Fruit fly (Drosophila melanogaster) whole organism, wandering third instar larva: ENCODE data around the gene Ugt36F1.

ENCODE experiments used
- OdsH ChIP-seq: fragments of 200-800 bp; sonication (Bioruptor generic); optimal IDR thresholded peaks from 2 replicates; lab custom pipeline; 2016; ENCODE audit warnings: missing biosample characterization, mild to moderate bottlenecking, missing genetic modification characterization
- Vsx2 ChIP-seq: fragments of 200-300, 225-300 bp; sonication (Bioruptor generic); optimal IDR thresholded peaks from 2 replicates; lab custom pipeline; 2018; ENCODE audit warnings: missing biosample characterization, missing genetic modification characterization; ENCODE audit not compliant: partially characterized antibody
- pan ChIP-seq: fragments of >200 bp; optimal IDR thresholded peaks from 2 replicates; lab custom pipeline; 2017

DNA sequence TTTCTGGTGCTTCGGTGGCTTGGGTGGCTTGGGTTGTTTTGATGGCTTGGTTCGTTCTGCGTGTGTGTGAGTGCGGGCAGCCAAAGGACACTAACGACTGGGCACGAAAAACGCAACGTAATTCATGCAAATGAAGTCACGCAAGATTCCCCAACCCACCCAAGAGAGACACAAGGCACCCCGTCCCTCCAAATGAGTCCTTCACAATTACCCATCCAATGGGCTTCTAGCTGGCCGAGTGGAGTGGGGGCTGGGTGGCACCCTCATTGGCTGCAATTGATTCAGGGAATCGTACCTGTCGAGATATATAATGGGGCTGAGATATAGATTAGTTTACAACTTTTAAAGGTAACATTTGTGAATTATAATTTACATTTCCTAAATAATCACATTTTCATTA, 25.9 kb upstream of the Ugt36F1 start:
- TF ChIP-seq pan (lab: Kevin White, UChicago) (no peak), OdsH (no peak), Vsx2 (GFP tag; lab: Kevin White, UChicago) (no peak)
